Fruit fly (Drosophila melanogaster): Measurements from ENCODE around the gene PGRP-SB2.

PGRP-SB2 gene

DNA sequence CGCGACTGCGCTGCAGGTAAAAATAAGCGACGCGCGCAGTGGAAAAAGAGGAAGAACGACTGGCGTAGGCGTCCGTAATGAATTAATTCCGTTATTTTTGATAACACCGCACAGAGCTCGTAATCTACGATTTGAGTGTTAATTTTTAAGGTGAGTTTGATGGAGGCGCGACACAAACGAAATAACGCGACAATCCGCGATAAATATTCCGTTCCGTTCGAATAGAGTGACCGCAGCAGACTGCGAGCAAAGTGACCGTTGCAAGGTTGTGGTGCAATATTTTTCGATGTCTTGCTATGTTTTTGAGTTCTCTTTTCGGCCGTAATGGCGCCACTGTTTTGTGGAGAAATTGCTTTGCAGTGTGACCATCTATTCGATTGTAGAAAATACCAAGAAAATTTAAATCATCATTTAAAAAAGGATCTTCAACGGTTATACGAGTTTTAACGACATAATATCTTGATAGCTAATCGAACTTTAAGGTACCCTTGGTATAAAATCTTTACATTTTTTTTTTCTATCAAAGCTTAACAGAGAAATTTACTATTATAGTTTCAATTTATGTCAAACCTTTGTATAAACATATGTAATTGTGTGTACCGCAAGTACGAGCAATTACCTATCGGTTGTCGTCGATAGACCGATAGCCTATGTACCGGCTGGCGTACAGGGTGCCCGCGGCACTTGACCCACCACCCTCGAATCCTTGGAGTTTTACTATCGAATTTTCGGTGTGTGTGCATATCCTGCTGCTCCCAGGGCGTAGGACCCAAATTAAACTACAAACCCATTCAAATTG is 14.7 kb upstream of the PGRP-SB2 start, which contains the start of the genes CG43954, Lasp and Dab (continued):
- TF ChIP-seq sd (tag; optimal IDR thresholded peaks at IDR 0.05) (peak; percentile 55), CG4707 (GFP tag; optimal IDR thresholded peaks at IDR 0.05) (peak; percentile 42), bsh (GFP tag; optimal IDR thresholded peaks at IDR 0.05) (no peak), ewg (GFP tag; optimal IDR thresholded peaks at IDR 0.05) (peak; percentile 69), HLHmδ (GFP tag; optimal IDR thresholded peaks at IDR 0.05) (peak; percentile 86), nerfin-2 (GFP tag; IDR thresholded peaks at IDR 0.05; ENCODE audit: partially characterized antibody) (peak; percentile 69), hth (optimal IDR thresholded peaks at IDR 0.05) (no peak), chinmo (GFP tag; IDR thresholded peaks at IDR 0.05; ENCODE audit: partially characterized antibody) (peak; percentile 99), fd3F (GFP tag; optimal IDR thresholded peaks at IDR 0.05) (no peak), CG7928 (GFP tag; optimal IDR thresholded peaks at IDR 0.05) (no peak), CG18262 (tag; optimal IDR thresholded peaks at IDR 0.05) (peak; percentile 24), Kr (GFP tag; optimal IDR thresholded peaks at IDR 0.05) (no peak), CG9817 (tag; optimal IDR thresholded peaks at IDR 0.05) (no peak), trh (GFP tag; optimal IDR thresholded peaks at IDR 0.05) (no peak), CG16779 (GFP tag; IDR thresholded peaks at IDR 0.05) (0 out of 2 replicates have a peak, but pooled peaks have one; percentile 25), Mad (GFP tag; optimal IDR thresholded peaks at IDR 0.05) (no peak), CG11085 (GFP tag; IDR thresholded peaks at IDR 0.05) (no peak), CG15011 (GFP tag; optimal IDR thresholded peaks at IDR 0.05) (no peak), zf30C (GFP tag; optimal IDR thresholded peaks at IDR 0.05) (peak; percentile 37), crp (GFP tag; optimal IDR thresholded peaks at IDR 0.05) (peak in 1 of 2 experiments; percentile 68), CG9437 (GFP tag; optimal IDR thresholded peaks at IDR 0.05) (no peak), mirr (GFP tag; optimal IDR thresholded peaks at IDR 0.05) (peak; percentile 61), CG4617 (GFP tag; optimal IDR thresholded peaks at IDR 0.05; ENCODE audit: borderline replicate concordance) (peak; percentile 36), tap (tag; optimal IDR thresholded peaks at IDR 0.05) (no peak), insv (GFP tag; optimal IDR thresholded peaks at IDR 0.05) (peak in 1 of 2 experiments; percentile 23), jumu (GFP tag; optimal IDR thresholded peaks at IDR 0.05) (no peak), kni (GFP tag; optimal IDR thresholded peaks at IDR 0.05) (peak; percentile 14), Hr78 (GFP tag; optimal IDR thresholded peaks at IDR 0.05) (no peak), amos (GFP tag; IDR thresholded peaks at IDR 0.05; ENCODE audit: partially characterized antibody) (peak; percentile 34; the same call in 1 of the 2 replicates), CG30403 (GFP tag; optimal IDR thresholded peaks at IDR 0.05) (peak; percentile 29), CG17385 (GFP tag; optimal IDR thresholded peaks at IDR 0.05) (peak; percentile 82), Dfd (GFP tag; optimal IDR thresholded peaks at IDR 0.05) (no peak), otp (GFP tag; IDR thresholded peaks at IDR 0.05) (peak; percentile 36; the same call in 1 of the 3 replicates), ap (GFP tag; IDR thresholded peaks at IDR 0.05) (0 out of 2 replicates have a peak, but pooled peaks have one; percentile 13), CG1647 (GFP tag; optimal IDR thresholded peaks at IDR 0.05) (no peak), gfzf (GFP tag; optimal IDR thresholded peaks at IDR 0.05) (peak; percentile 95), Atf6 (GFP tag; IDR thresholded peaks at IDR 0.05) (peak; percentile 68), stwl (tag; optimal IDR thresholded peaks at IDR 0.05) (peak; percentile 61), chm (GFP tag; IDR thresholded peaks at IDR 0.05) (peak; percentile 84), sc (optimal IDR thresholded peaks at IDR 0.05) (no peak), sc (GFP tag; optimal IDR thresholded peaks at IDR 0.05) (no peak), CG15269 (tag; optimal IDR thresholded peaks at IDR 0.05) (peak; percentile 47), CG5953 (GFP tag; IDR thresholded peaks at IDR 0.05) (peak; percentile 22; the same call in 1 of the 2 replicates), CG18619 (GFP tag; optimal IDR thresholded peaks at IDR 0.05) (peak; percentile 44), oc (tag; optimal IDR thresholded peaks at IDR 0.05) (peak; percentile 42), CG15601 (tag; optimal IDR thresholded peaks at IDR 0.05) (peak; percentile 48), az2 (GFP tag; optimal IDR thresholded peaks at IDR 0.05) (peak; percentile 31)
